Fruit fly (Drosophila melanogaster): ENCODE measurements around the gene dome.

dm6 chrX:19683040-19683875, at the start of gene dome, which contains the start of gene Ubqn:
- TF ChIP-seq CTCF (optimal IDR thresholded peaks at IDR 0.05), result peak; percentile 64 to 83
- TF ChIP-seq CG8478 (optimal IDR thresholded peaks at IDR 0.05), result no peak
